Worm (Caenorhabditis elegans): ENCODE measurements around the gene Y45G5AM.7.

The Y45G5AM.7 gene

DNA sequence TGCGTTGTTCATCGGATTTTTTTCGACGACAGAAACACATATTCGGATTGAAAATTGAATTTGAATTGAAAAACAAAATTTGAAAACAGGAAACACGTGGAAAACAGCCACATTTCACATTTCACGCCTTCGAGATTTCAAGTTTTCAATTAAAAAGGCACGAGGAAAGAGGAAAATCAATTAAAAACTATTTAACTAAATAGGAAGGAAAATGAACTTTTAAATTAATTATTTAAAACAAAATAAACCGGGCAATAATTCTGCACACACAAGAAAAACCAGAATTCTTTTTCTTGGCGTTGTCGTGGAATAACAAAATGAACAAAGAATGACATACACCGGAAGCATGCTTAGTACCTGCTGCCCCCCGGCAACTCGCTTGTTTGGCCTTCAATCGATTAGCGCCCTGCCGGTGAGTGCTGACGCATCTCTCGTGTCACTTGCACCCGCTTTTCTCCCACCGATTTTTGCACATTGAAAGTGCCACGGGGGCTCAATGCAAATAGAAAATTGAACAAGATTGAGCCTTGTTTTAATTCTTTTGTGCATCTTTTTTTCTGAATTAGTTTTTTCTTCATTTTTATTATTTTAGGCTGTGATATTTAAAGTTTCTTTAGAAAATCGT is 24.7 kb upstream of the Y45G5AM.7 start, which contains the start of gene Y45G5AM.9 (continued):
- TF ChIP-seq ceh-82 (tag; optimal IDR thresholded peaks at IDR 0.05) = no peak
- TF ChIP-seq crh-2 (tag; optimal IDR thresholded peaks at IDR 0.05) = peak; percentile 82
- TF ChIP-seq mab-5 (tag; optimal IDR thresholded peaks at IDR 0.05) = peak; percentile 68
- peak in 1 of 2 experiments; percentile 32 for TF ChIP-seq mdl-1 (tag; optimal IDR thresholded peaks at IDR 0.05)

DNA sequence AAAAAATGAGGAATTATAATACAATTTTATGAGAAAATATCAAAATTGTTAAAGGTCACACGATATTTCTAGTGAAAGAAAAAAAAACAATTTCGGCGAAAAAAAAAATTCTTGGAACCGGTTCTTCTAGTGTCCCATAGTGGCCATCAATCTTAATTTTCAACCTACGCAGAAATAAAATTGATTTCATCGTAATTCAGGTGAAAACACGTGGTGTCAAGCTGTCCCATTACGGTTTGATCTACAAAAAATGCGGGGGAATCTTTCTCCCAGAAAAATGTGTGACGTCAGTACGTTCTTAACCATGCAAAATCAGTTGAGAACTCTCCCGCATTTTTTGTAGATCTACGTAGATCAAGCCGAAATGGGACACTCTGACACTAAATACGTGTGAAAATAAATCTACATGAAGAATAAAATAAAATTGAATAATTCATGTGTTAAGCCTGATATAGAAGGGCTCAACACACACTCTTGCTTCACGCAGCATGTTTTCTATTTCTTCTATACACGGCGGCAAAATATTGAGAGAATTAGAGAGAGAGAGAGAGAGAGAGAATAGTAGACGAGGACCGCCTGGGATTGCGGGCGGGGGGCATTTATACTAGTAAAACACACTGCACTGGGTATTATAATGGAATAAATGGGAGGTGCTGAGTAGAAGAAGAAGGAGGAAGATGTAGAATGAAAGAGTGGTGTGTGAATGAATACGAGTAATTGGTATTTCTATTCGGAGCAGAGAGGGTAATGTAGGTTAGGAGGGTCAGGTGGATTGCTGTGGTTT is 22.8 kb upstream of the Y45G5AM.7 start:
- no peak for TF ChIP-seq ama-1 (optimal IDR thresholded peaks at IDR 0.05)
- peak; percentile 5 for TF ChIP-seq nhr-25 (tag; optimal IDR thresholded peaks at IDR 0.05)
- no peak for TF ChIP-seq blmp-1 (tag; optimal IDR thresholded peaks at IDR 0.05; ENCODE audit: insufficient read depth)
- TF ChIP-seq gmeb-1 (tag; optimal IDR thresholded peaks at IDR 0.05) = peak; percentile 6
- peak; percentile 19 for TF ChIP-seq nhr-129 (tag; optimal IDR thresholded peaks at IDR 0.05)
- peak; percentile 17 for TF ChIP-seq unc-55 (GFP tag; optimal IDR thresholded peaks at IDR 0.05)
- TF ChIP-seq ztf-11 (tag; optimal IDR thresholded peaks at IDR 0.05) = no peak
- no peak for TF ChIP-seq Y55F3AM.14 (GFP tag; optimal IDR thresholded peaks at IDR 0.05)
- no peak for TF ChIP-seq mbf-1 (tag; optimal IDR thresholded peaks at IDR 0.05)
- TF ChIP-seq C34F6.9 (tag; optimal IDR thresholded peaks at IDR 0.05) = no peak
- TF ChIP-seq alr-1 (tag; optimal IDR thresholded peaks at IDR 0.05) = no peak
- TF ChIP-seq unc-62 (GFP tag; optimal IDR thresholded peaks at IDR 0.05) = no peak
- TF ChIP-seq F13H6.1 (tag; optimal IDR thresholded peaks at IDR 0.05) = no peak

DNA sequence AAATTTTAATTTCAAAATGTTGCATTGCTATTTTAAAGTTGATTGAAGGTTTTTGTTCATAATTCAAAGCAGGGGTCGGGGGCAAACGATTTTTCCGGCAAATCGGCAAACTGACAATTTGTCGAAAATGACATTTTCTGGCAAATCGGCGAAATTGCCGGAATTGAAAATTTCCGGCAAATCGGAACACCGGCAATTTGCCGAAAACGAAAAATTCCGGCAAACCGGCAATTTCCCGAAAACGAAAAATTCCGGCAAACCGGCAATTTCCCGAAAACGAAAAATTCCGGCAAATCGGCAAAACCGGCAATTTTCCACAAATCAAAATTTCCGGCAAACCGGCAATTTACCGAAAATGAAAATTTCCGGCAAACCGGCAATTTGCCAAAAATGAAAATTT is 20.2 kb upstream of the Y45G5AM.7 start:
- TF ChIP-seq nhr-23 (tag; optimal IDR thresholded peaks at IDR 0.05) (no peak), Y55F3AM.14 (GFP tag; optimal IDR thresholded peaks at IDR 0.05) (peak; percentile 27)

DNA sequence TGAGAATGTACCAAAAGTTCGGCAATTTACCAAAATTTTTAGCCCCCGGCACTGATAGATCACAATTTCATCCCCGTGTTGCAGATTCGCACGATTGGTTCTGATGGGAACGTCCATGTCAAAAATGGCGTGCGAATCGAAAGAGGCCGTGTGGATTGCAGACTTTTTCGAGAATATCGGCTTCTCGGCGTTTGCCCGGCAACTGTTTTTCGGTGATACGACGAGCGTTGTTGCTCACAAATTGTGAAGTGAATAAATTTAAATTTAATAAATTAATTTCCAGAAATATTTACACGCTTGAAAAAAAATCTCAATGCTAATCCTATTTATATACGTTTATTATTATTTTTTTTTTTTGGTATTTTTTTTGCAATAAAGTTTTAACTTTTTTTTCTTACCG is 19.6 kb upstream of the Y45G5AM.7 start:
- TF ChIP-seq ZK546.5 (tag; optimal IDR thresholded peaks at IDR 0.05) (no peak), lin-39 (tag; optimal IDR thresholded peaks at IDR 0.05) (no peak), nhr-6 (tag; optimal IDR thresholded peaks at IDR 0.05) (no peak), Y55F3AM.14 (GFP tag; optimal IDR thresholded peaks at IDR 0.05) (no peak), dmd-4 (tag; optimal IDR thresholded peaks at IDR 0.05) (no peak), F13H6.1 (tag; optimal IDR thresholded peaks at IDR 0.05) (no peak), unc-62 (GFP tag; optimal IDR thresholded peaks at IDR 0.05) (no peak), sem-4 (tag; optimal IDR thresholded peaks at IDR 0.05) (no peak), elt-1 (tag; optimal IDR thresholded peaks at IDR 0.05) (no peak)

DNA sequence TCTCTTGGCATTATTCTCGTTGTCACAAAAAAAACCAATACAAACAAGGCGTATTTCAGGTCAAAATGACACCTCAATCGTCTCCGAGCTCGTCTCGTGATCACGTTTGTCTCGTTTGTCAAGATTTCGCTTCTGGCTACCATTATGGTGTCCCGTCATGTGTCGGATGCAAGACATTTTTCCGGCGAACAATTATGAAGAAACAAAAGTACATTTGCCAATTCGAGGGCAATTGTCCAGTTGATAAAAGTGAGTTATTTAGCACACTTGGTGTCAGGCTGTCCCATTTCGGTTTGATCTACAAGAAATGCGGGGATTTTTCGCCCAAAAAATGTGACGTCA is 17.1 kb upstream of the Y45G5AM.7 start, which contains the start of gene nhr-114:
nhr-114 (plus strand) TSS at position 59 of the 342 bp plus-strand sequence.
- no peak for TF ChIP-seq alr-1 (tag; optimal IDR thresholded peaks at IDR 0.05)
- TF ChIP-seq snpc-4 (tag; optimal IDR thresholded peaks at IDR 0.05) = peak; percentile 34
- no peak for TF ChIP-seq F13H6.1 (tag; optimal IDR thresholded peaks at IDR 0.05)
- no peak for TF ChIP-seq unc-55 (GFP tag; optimal IDR thresholded peaks at IDR 0.05)
- no peak for TF ChIP-seq sma-9 (GFP tag; optimal IDR thresholded peaks at IDR 0.05)
- no peak for TF ChIP-seq sma-9 (tag; optimal IDR thresholded peaks at IDR 0.05)
- TF ChIP-seq nhr-23 (tag; optimal IDR thresholded peaks at IDR 0.05) = no peak
- TF ChIP-seq blmp-1 (tag; optimal IDR thresholded peaks at IDR 0.05; ENCODE audit: insufficient read depth) = no peak
- TF ChIP-seq ceh-16 (tag; optimal IDR thresholded peaks at IDR 0.05) = no peak
- no peak for TF ChIP-seq ama-1 (optimal IDR thresholded peaks at IDR 0.05)
- no peak for TF ChIP-seq unc-62 (GFP tag; optimal IDR thresholded peaks at IDR 0.05)
- no peak for TF ChIP-seq nhr-12 (tag; optimal IDR thresholded peaks at IDR 0.05)
- peak; percentile 30 for TF ChIP-seq nhr-129 (tag; optimal IDR thresholded peaks at IDR 0.05)
- TF ChIP-seq unc-39 (tag; optimal IDR thresholded peaks at IDR 0.05) = no peak
- TF ChIP-seq C34F6.9 (tag; optimal IDR thresholded peaks at IDR 0.05) = no peak

DNA sequence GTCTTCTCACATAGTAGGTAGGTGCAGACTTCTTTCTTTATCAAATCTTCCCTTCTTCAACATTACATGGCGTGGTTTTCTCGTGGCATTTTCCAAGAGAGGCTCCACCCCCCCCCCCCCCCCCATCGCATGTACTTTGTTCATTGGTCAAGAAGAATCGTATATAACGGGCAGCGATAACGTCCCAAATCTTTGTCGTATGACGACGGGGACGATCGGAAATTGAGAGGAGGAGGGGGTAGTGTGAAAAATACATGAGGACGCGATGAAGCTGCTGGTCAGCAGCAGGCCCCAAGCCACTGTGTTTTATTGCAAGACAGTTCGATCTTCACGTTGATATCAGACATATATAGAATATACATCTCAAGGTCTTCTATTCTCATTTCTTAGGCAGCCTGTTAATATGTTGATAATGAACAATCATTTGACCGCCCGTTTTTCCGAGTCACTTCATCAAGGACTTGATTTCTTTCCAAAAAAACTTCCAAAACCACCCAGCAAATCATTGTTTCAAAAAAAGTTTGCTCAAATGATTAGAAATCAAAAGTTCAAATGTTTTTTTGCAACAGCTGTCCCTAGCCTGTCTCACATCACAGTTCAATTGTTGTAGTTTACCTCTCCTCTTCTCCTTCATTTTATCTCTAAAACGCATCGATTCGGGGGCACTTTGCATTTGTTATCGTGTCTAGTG is 16.6 kb upstream of the Y45G5AM.7 start:
- TF ChIP-seq sma-3 (GFP tag; optimal IDR thresholded peaks at IDR 0.05) = peak; percentile 22
- peak; percentile 21 for TF ChIP-seq sma-9 (GFP tag; optimal IDR thresholded peaks at IDR 0.05)
- TF ChIP-seq sma-9 (tag; optimal IDR thresholded peaks at IDR 0.05) = no peak
- peak; percentile 68 for TF ChIP-seq nhr-21 (tag; optimal IDR thresholded peaks at IDR 0.05)
- no peak for TF ChIP-seq ceh-82 (tag; optimal IDR thresholded peaks at IDR 0.05)
- TF ChIP-seq blmp-1 (tag; optimal IDR thresholded peaks at IDR 0.05; ENCODE audit: insufficient read depth) = peak; percentile 44
- TF ChIP-seq unc-62 (GFP tag; optimal IDR thresholded peaks at IDR 0.05) = no peak
- TF ChIP-seq nhr-25 (tag; optimal IDR thresholded peaks at IDR 0.05) = peak; percentile 37
- TF ChIP-seq lsy-2 (tag; optimal IDR thresholded peaks at IDR 0.05) = no peak

Measured in whole organism, L2 larva.